Worm (Caenorhabditis elegans): ENCODE results near the gene ttbk-5.

- TF ChIP-seq ceh-83 (GFP tag; optimal IDR thresholded peaks at IDR 0.05): no peak
- TF ChIP-seq ces-1 (GFP tag; optimal IDR thresholded peaks at IDR 0.05): no peak
- no peak for TF ChIP-seq unc-62 (GFP tag; optimal IDR thresholded peaks at IDR 0.05)
- no peak for TF ChIP-seq nhr-28 (tag; optimal IDR thresholded peaks at IDR 0.05)
- TF ChIP-seq sem-2 (GFP tag; optimal IDR thresholded peaks at IDR 0.05): no peak
- no peak for TF ChIP-seq elt-3 (tag; optimal IDR thresholded peaks at IDR 0.05)
- TF ChIP-seq nhr-12 (tag; optimal IDR thresholded peaks at IDR 0.05): no peak
- no peak for TF ChIP-seq pha-4 (tag; optimal IDR thresholded peaks at IDR 0.05)
Measured at ce11 chrIV:10068266-10068665, 22.2 kb upstream of the ttbk-5 start.

All from whole organism, mixed stage, embryonic.